Worm (Caenorhabditis elegans): Measurements from ENCODE around the gene F57F4.2.

DNA sequence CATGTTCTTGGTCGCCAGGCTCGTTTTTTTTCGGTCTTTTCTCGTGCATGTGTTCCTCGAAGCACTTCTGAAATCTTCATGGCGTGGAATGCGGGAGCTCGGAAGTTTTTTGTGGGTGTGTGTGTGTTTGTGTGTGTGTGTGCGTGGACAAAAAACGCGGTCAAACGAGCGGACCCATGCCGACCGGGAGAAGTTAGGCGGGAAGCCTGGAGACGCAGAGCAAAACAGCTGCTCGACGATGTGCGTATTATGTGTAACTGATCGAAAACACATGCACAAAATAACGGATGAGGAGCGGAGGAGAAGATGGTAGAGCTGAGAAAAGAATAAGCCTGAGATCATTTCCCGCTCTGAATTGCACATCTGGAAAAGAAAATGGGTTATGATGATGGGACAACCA, 47.0 kb downstream of the F57F4.2 start:
- TF ChIP-seq snpc-4 (tag; optimal IDR thresholded peaks at IDR 0.05): no peak
- TF ChIP-seq set-16 (GFP tag; IDR thresholded peaks at IDR 0.05): peak; percentile 42; the same call in 1 of the 2 replicates
- TF ChIP-seq ceh-44 (GFP tag; IDR thresholded peaks at IDR 0.05): no peak
- TF ChIP-seq saeg-2 (GFP tag; IDR thresholded peaks at IDR 0.05): no peak
- TF ChIP-seq nhr-25 (tag; optimal IDR thresholded peaks at IDR 0.05; ENCODE audit: borderline replicate concordance, insufficient read depth): no peak
- TF ChIP-seq daf-12 (tag; optimal IDR thresholded peaks at IDR 0.05): no peak
- TF ChIP-seq lin-39 (tag; optimal IDR thresholded peaks at IDR 0.05): no peak
- no peak for TF ChIP-seq dmd-6 (GFP tag; IDR thresholded peaks at IDR 0.05)
- TF ChIP-seq nhr-28 (tag; optimal IDR thresholded peaks at IDR 0.05): no peak
- no peak for TF ChIP-seq unc-62 (GFP tag; optimal IDR thresholded peaks at IDR 0.05 in 1 of 2)
- no peak for TF ChIP-seq unc-62 (tag; optimal IDR thresholded peaks at IDR 0.05)
- no peak for TF ChIP-seq ceh-28 (tag; optimal IDR thresholded peaks at IDR 0.05)
- TF ChIP-seq F26F4.8 (GFP tag; conservative IDR thresholded peaks at IDR 0.05): no peak
- TF ChIP-seq hlh-30 (tag; optimal IDR thresholded peaks at IDR 0.05; ENCODE audit: insufficient read depth): peak; percentile 42
- TF ChIP-seq fos-1 (tag; optimal IDR thresholded peaks at IDR 0.05): no peak

Measured in whole organism, L4 larva.